Worm (Caenorhabditis elegans) whole organism, young adult: ENCODE measurements around the gene R03G8.6.
A peak's percentile ranks its signal among the peaks of the same experiment; 100 is the strongest.

Experiments
- B0035.1 ChIP-seq: sonication (generic microtip); optimal IDR thresholded peaks from 2 replicates; lab custom pipeline; 2016; ENCODE audit warnings: missing genetic modification characterization, mild to moderate bottlenecking, missing compliant biosample characterization, missing genotype, missing genetic modification reagents
- D2030.7 ChIP-seq: fragments of 200-800 bp; sonication (Bioruptor generic); IDR thresholded peaks from 2 replicates; pipeline ENCODE4 v1.3.6; 2022; ENCODE audit warnings: missing genetic modification reagents, missing genetic modification characterization, missing compliant biosample characterization
- F22D6.2 ChIP-seq: sonication (generic microtip); optimal IDR thresholded peaks from 2 replicates; lab custom pipeline; 2016; ENCODE audit warnings: mild to moderate bottlenecking, missing genetic modification characterization, missing compliant biosample characterization
- F23B12.7 ChIP-seq: sonication (generic microtip); optimal IDR thresholded peaks from 2 replicates; lab custom pipeline; 2017; ENCODE audit warnings: missing genetic modification characterization, mild to moderate bottlenecking, missing compliant biosample characterization, antibody characterized with exemption, moderate library complexity; ENCODE audit not compliant: insufficient read depth
- F49E8.2 ChIP-seq: sonication (generic microtip); optimal IDR thresholded peaks from 3 replicates; lab custom pipeline; 2017; ENCODE audit warnings: missing genetic modification characterization, mild to moderate bottlenecking, missing compliant biosample characterization, antibody characterized with exemption, moderate library complexity; ENCODE audit not compliant: insufficient read depth
- F52B5.7 ChIP-seq: sonication (generic microtip); optimal IDR thresholded peaks from 2 replicates; lab custom pipeline; 2016; ENCODE audit warnings: mild to moderate bottlenecking, missing genetic modification characterization, missing compliant biosample characterization
- K11D2.4 ChIP-seq: fragments of 200-800 bp; sonication (Bioruptor generic); IDR thresholded peaks from 2 replicates; pipeline ENCODE4 v1.3.6; 2022; ENCODE audit warnings: missing genetic modification reagents, missing genetic modification characterization, missing compliant biosample characterization
- T07F8.4 ChIP-seq: sonication (generic microtip); optimal IDR thresholded peaks from 2 replicates; lab custom pipeline; 2016; ENCODE audit warnings: mild to moderate bottlenecking, missing genetic modification characterization, moderate library complexity, missing compliant biosample characterization
- Y53F4B.3 ChIP-seq: fragments of 200-800 bp; sonication (Bioruptor generic); IDR thresholded peaks from 2 replicates; pipeline ENCODE4 v1.3.6; 2022; ENCODE audit warnings: missing genetic modification reagents, missing genetic modification characterization, missing compliant biosample characterization
- Y53G8AR.9 ChIP-seq: fragments of 200-800 bp; sonication (Bioruptor generic); conservative IDR thresholded peaks from 2 replicates; pipeline ENCODE4 v1.3.6; 2022; ENCODE audit warnings: missing genetic modification reagents, missing genetic modification characterization, missing compliant biosample characterization
- Y56A3A.18 ChIP-seq: fragments of 200-800 bp; sonication (Bioruptor generic); IDR thresholded peaks from 2 replicates; pipeline ENCODE4 v1.3.6; 2022; ENCODE audit warnings: missing genetic modification reagents, missing genetic modification characterization, missing compliant biosample characterization
- Y67H2A.10 ChIP-seq: fragments of 200-800 bp; sonication (Bioruptor generic); conservative IDR thresholded peaks from 2 replicates; pipeline ENCODE4 v1.3.6; 2022; ENCODE audit warnings: missing genetic modification reagents, missing genetic modification characterization, missing compliant biosample characterization
- akir-1 ChIP-seq: fragments of 200-800 bp; sonication (Bioruptor generic); optimal IDR thresholded peaks from 2 replicates; lab custom pipeline; 2018; ENCODE audit warnings: mild to moderate bottlenecking, missing genetic modification characterization, moderate library complexity, missing compliant biosample characterization
- attf-3 ChIP-seq: fragments of 200-800 bp; sonication (Bioruptor generic); conservative IDR thresholded peaks from 2 replicates; pipeline ENCODE4 v1.3.6; 2022; ENCODE audit warnings: missing genetic modification reagents, missing genetic modification characterization, missing compliant biosample characterization
- attf-6 ChIP-seq: fragments of 200-800 bp; sonication (Bioruptor generic); IDR thresholded peaks from 2 replicates; pipeline ENCODE4 v1.3.6; 2022; ENCODE audit warnings: missing genetic modification reagents, missing genetic modification characterization, missing compliant biosample characterization
- bed-1 ChIP-seq: fragments of 200-800 bp; sonication (Bioruptor generic); IDR thresholded peaks from 2 replicates; pipeline ENCODE4 v1.3.6; 2022; ENCODE audit warnings: missing genetic modification reagents, missing genetic modification characterization, missing compliant biosample characterization
- ceh-100 ChIP-seq: fragments of 200-800 bp; sonication (Bioruptor generic); IDR thresholded peaks from 2 replicates; pipeline ENCODE4 v1.3.6; 2022; ENCODE audit warnings: missing genetic modification reagents, missing genetic modification characterization, missing compliant biosample characterization
- ceh-40 ChIP-seq: fragments of 200-800 bp; sonication (Bioruptor generic); IDR thresholded peaks from 2 replicates; pipeline ENCODE4 v1.3.6; 2022; ENCODE audit warnings: missing genetic modification characterization, missing compliant biosample characterization
- ceh-91 ChIP-seq: fragments of 200-800 bp; sonication (Bioruptor generic); IDR thresholded peaks from 2 replicates; pipeline ENCODE4 v1.3.6; 2022; ENCODE audit warnings: missing genetic modification reagents, missing genetic modification characterization, missing compliant biosample characterization
- dox-1 ChIP-seq: fragments of 200-800 bp; sonication (Bioruptor generic); IDR thresholded peaks from 2 replicates; pipeline ENCODE4 v1.3.6; 2022; ENCODE audit warnings: missing genetic modification reagents, missing genetic modification characterization, missing compliant biosample characterization
- egrh-3 ChIP-seq: fragments of 200-800 bp; sonication (Bioruptor generic); IDR thresholded peaks from 2 replicates; pipeline ENCODE4 v1.3.6; 2022; ENCODE audit warnings: missing genetic modification reagents, missing genetic modification characterization, missing compliant biosample characterization
- ekl-4 ChIP-seq: fragments of 200-800 bp; sonication (Bioruptor generic); IDR thresholded peaks from 2 replicates; pipeline ENCODE4 v1.3.6; 2022; ENCODE audit warnings: missing genetic modification reagents, missing genetic modification characterization, missing compliant biosample characterization
- hrde-1 ChIP-seq: sonication (generic microtip); optimal IDR thresholded peaks from 2 replicates; lab custom pipeline; 2016; ENCODE audit warnings: missing genetic modification characterization, mild to moderate bottlenecking, missing compliant biosample characterization, moderate library complexity, missing genotype, missing genetic modification reagents, borderline replicate concordance
- hsf-1 ChIP-seq: fragments of 200-800 bp; sonication (Bioruptor generic); IDR thresholded peaks from 2 replicates; pipeline ENCODE4 v1.3.6; 2022; ENCODE audit warnings: missing genetic modification reagents, missing genetic modification characterization, missing compliant biosample characterization
- let-607 ChIP-seq, 2 experiments: fragments of 200-800 bp in 1 of 2; sonication (Bioruptor generic) in 1 of 2; sonication (generic microtip) in 1 of 2; optimal IDR thresholded peaks; 2 replicates each; lab custom pipeline; 2016 to 2018; ENCODE audit warnings: mild to moderate bottlenecking in 2 of 2, missing compliant biosample characterization in 2 of 2, missing genetic modification characterization in 2 of 2, moderate library complexity in 2 of 2, missing genotype in 1 of 2
- lin-54 ChIP-seq: fragments of 200-800 bp; sonication (Bioruptor generic); optimal IDR thresholded peaks from 2 replicates; lab custom pipeline; 2018; ENCODE audit warnings: mild to moderate bottlenecking, missing genetic modification characterization, missing compliant biosample characterization
- lsl-1 ChIP-seq: fragments of 200-800 bp; sonication (Bioruptor generic); optimal IDR thresholded peaks from 2 replicates; lab custom pipeline; 2018; ENCODE audit warnings: mild to moderate bottlenecking, missing genetic modification characterization, moderate library complexity, missing compliant biosample characterization
- nfya-1 ChIP-seq: sonication (generic microtip); optimal IDR thresholded peaks from 2 replicates; lab custom pipeline; 2017; ENCODE audit warnings: antibody characterized with exemption, missing compliant biosample characterization, missing genetic modification characterization, borderline replicate concordance; ENCODE audit not compliant: insufficient read depth
- nfyb-1 ChIP-seq: fragments of 200-800 bp; sonication (Bioruptor generic); IDR thresholded peaks from 2 replicates; pipeline ENCODE4 v1.3.6; 2022; ENCODE audit warnings: missing genetic modification reagents, missing genetic modification characterization, missing compliant biosample characterization
- nhr-27 ChIP-seq: fragments of 200-800 bp; sonication (Bioruptor generic); optimal IDR thresholded peaks from 2 replicates; lab custom pipeline; 2018; ENCODE audit warnings: mild to moderate bottlenecking, missing genetic modification characterization, moderate library complexity, missing compliant biosample characterization
- nhr-80 ChIP-seq: sonication (generic microtip); optimal IDR thresholded peaks from 2 replicates; lab custom pipeline; 2016; ENCODE audit warnings: missing genetic modification characterization, missing compliant biosample characterization
- sdz-38 ChIP-seq: sonication (generic microtip); optimal IDR thresholded peaks from 2 replicates; lab custom pipeline; 2016; ENCODE audit warnings: missing genotype, missing genetic modification characterization, missing compliant biosample characterization
- snpc-3.4 ChIP-seq: sonication (generic microtip); optimal IDR thresholded peaks from 2 replicates; lab custom pipeline; 2017; ENCODE audit warnings: missing genetic modification characterization, mild to moderate bottlenecking, missing compliant biosample characterization, antibody characterized with exemption, moderate library complexity, missing genotype, missing genetic modification reagents
- tlf-1 ChIP-seq: fragments of 200-800 bp; sonication (Bioruptor generic); optimal IDR thresholded peaks from 2 replicates; lab custom pipeline; 2018; ENCODE audit warnings: mild to moderate bottlenecking, missing genetic modification characterization, missing compliant biosample characterization
- unc-130 ChIP-seq: sonication (generic microtip); optimal IDR thresholded peaks from 2 replicates; lab custom pipeline; 2016; ENCODE audit warnings: missing genetic modification reagents, missing genetic modification characterization, missing compliant biosample characterization
- ztf-22 ChIP-seq: fragments of 200-800 bp; sonication (Bioruptor generic); optimal IDR thresholded peaks from 2 replicates; lab custom pipeline; 2018; ENCODE audit warnings: mild to moderate bottlenecking, missing genetic modification characterization, moderate library complexity, missing compliant biosample characterization
- ztf-3 ChIP-seq: fragments of 200-800 bp; sonication (Bioruptor generic); optimal IDR thresholded peaks from 2 replicates; lab custom pipeline; 2018; ENCODE audit warnings: mild to moderate bottlenecking, missing genetic modification characterization, missing compliant biosample characterization

R03G8.6 gene

ce11 chrX:13143762-13144732 lies 43.7 kb upstream of the R03G8.6 start (continued):
- no peak for TF ChIP-seq sdz-38 (tag; lab: Kevin White, UChicago)
- no peak for TF ChIP-seq ztf-22 (GFP tag; lab: Kevin White, UChicago)
- no peak for TF ChIP-seq ceh-40 (GFP tag; lab: Robert Waterston, UW)
- TF ChIP-seq lin-54 = no peak
- peak; percentile 90 for TF ChIP-seq egrh-3
- TF ChIP-seq attf-6 (GFP tag; lab: Robert Waterston, UW) = no peak
- no peak for TF ChIP-seq let-607 (tag; optimal IDR thresholded peaks at IDR 0.05; lab: Kevin White, UChicago)
- TF ChIP-seq Y53F4B.3 (GFP tag; lab: Robert Waterston, UW) = no peak
- TF ChIP-seq hrde-1 (tag; lab: Kevin White, UChicago) = no peak
- no peak for TF ChIP-seq F52B5.7 (tag; lab: Kevin White, UChicago)
- TF ChIP-seq akir-1 = no peak
- TF ChIP-seq F22D6.2 (tag; lab: Kevin White, UChicago) = no peak
- TF ChIP-seq ceh-100 (GFP tag; lab: Robert Waterston, UW) = no peak
- no peak for TF ChIP-seq D2030.7 (GFP tag; lab: Robert Waterston, UW)
- TF ChIP-seq ceh-91 = no peak
- no peak for TF ChIP-seq Y67H2A.10 (GFP tag; lab: Robert Waterston, UW)
- no peak for TF ChIP-seq attf-3 (GFP tag; lab: Robert Waterston, UW)

ce11 chrX:13143236-13143635 lies 42.9 kb upstream of the R03G8.6 start:
- no peak for TF ChIP-seq tlf-1 (GFP tag; lab: Kevin White, UChicago)
- no peak for TF ChIP-seq T07F8.4 (tag; lab: Kevin White, UChicago)
- no peak for TF ChIP-seq ztf-3 (GFP tag; lab: Kevin White, UChicago)
- TF ChIP-seq dox-1 = peak; percentile 44; the same call in 1 of the 2 replicates
- TF ChIP-seq ekl-4 (GFP tag; lab: Robert Waterston, UW) = 0 out of 2 replicates have a peak, but pooled peaks have one; percentile 17
- TF ChIP-seq nfya-1 = no peak
- no peak for TF ChIP-seq B0035.1

ce11 chrX:13141440-13141839 lies 41.1 kb upstream of the R03G8.6 start, which contains the start of gene F09A5.3:
F09A5.3 (plus strand) TSS chrX:13141601.
- no peak for TF ChIP-seq K11D2.4 (GFP tag; lab: Robert Waterston, UW)
- TF ChIP-seq nhr-80 = peak; percentile 4
- no peak for TF ChIP-seq hsf-1
- TF ChIP-seq, all 124 proteins: peak for 1

- TF ChIP-seq nfyb-1 (GFP tag; lab: Robert Waterston, UW) = no peak
- no peak for TF ChIP-seq bed-1 (GFP tag; lab: Robert Waterston, UW)
- no peak for TF ChIP-seq snpc-3.4 (tag; lab: Kevin White, UChicago)
- no peak for TF ChIP-seq F49E8.2 (tag; lab: Kevin White, UChicago)
- TF ChIP-seq Y53G8AR.9 (GFP tag; lab: Robert Waterston, UW) = no peak
- TF ChIP-seq F23B12.7 = no peak
- no peak for TF ChIP-seq T07F8.4 (tag; lab: Kevin White, UChicago)
- no peak for TF ChIP-seq tlf-1 (GFP tag; lab: Kevin White, UChicago)
- no peak for TF ChIP-seq unc-130
- no peak for TF ChIP-seq lin-54
- no peak for TF ChIP-seq nhr-27 (tag; lab: Kevin White, UChicago)
- no peak for TF ChIP-seq ekl-4 (GFP tag; lab: Robert Waterston, UW)
- TF ChIP-seq Y56A3A.18 (GFP tag; lab: Robert Waterston, UW) = no peak
- TF ChIP-seq lsl-1 (GFP tag; lab: Kevin White, UChicago) = no peak
- TF ChIP-seq K11D2.4 (GFP tag; lab: Robert Waterston, UW) = no peak
These were observed 39.2 kb upstream of the R03G8.6 start, which contains the start of gene ttr-34 for ce11 chrX:13139493-13139892. ttr-34 (plus strand) TSS chrX:13139793.
